Worm (Caenorhabditis elegans): Measurements from ENCODE around the gene mrpl-11.

ce11 chrIII:8741276-8741860 is 23.9 kb downstream of the mrpl-11 start, which contains the start of gene pdhk-2:
- TF ChIP-seq ama-1 (optimal IDR thresholded peaks at IDR 0.05) (peak; percentile 57), nhr-43 (tag; optimal IDR thresholded peaks at IDR 0.05; ENCODE audit: poor library complexity, severe bottlenecking) (peak; percentile 96), ZK546.5 (tag; optimal IDR thresholded peaks at IDR 0.05) (no peak), nhr-28 (tag; optimal IDR thresholded peaks at IDR 0.05) (peak; percentile 7), unc-39 (tag; optimal IDR thresholded peaks at IDR 0.05) (no peak), nhr-11 (tag; optimal IDR thresholded peaks at IDR 0.05) (peak; percentile 46), fkh-10 (GFP tag; optimal IDR thresholded peaks at IDR 0.05) (peak; percentile 66)

Measured in whole organism, L3 larva.